Worm (Caenorhabditis elegans): ENCODE measurements around the gene sqt-1.

- TF ChIP-seq sptf-2 (GFP tag; optimal IDR thresholded peaks at IDR 0.05) (no peak), snpc-1.3 (tag; optimal IDR thresholded peaks at IDR 0.05; ENCODE audit: insufficient read depth) (peak; percentile 45), madf-10 (tag; optimal IDR thresholded peaks at IDR 0.05) (no peak), snpc-4 (GFP tag; optimal IDR thresholded peaks at IDR 0.05) (no peak), snpc-4 (tag; optimal IDR thresholded peaks at IDR 0.05) (peak in 2 of 4 experiments; percentile 12 to 44), snpc-1.1 (tag; optimal IDR thresholded peaks at IDR 0.05; ENCODE audit: insufficient read depth) (peak; percentile 18), lin-35 (GFP tag; optimal IDR thresholded peaks at IDR 0.05) (peak in 1 of 3 experiments; percentile 21), bed-1 (GFP tag; IDR thresholded peaks at IDR 0.05) (no peak)
Observed at ce11 chrII:11297217-11297738, 40.4 kb downstream of the sqt-1 start, which contains the start of gene saps-1.

Data from whole organism, young adult.